Worm (Caenorhabditis elegans): Measurements from ENCODE around the gene hyl-1.

ce11 chrIV:8587057-8587456, 48.1 kb downstream of the hyl-1 start:
- TF ChIP-seq fkh-10 (GFP tag; optimal IDR thresholded peaks at IDR 0.05) (no peak), ceh-9 (tag; optimal IDR thresholded peaks at IDR 0.05) (no peak), ceh-2 (tag; optimal IDR thresholded peaks at IDR 0.05) (no peak), eyg-1 (tag; optimal IDR thresholded peaks at IDR 0.05) (no peak)

All from whole organism, late embryonic.